Worm (Caenorhabditis elegans) whole organism, early embryonic: Measurements from ENCODE around the gene srd-26.

Source experiments
- ama-1 ChIP-seq: fragments of 150-350 bp; optimal IDR thresholded peaks from 2 replicates; lab custom pipeline; 2014
- hmg-4 ChIP-seq: fragments of 200-800 bp; sonication (Bioruptor generic); optimal IDR thresholded peaks from 2 replicates; lab custom pipeline; 2018; ENCODE audit warnings: mild to moderate bottlenecking, missing genetic modification characterization, missing compliant biosample characterization

DNA sequence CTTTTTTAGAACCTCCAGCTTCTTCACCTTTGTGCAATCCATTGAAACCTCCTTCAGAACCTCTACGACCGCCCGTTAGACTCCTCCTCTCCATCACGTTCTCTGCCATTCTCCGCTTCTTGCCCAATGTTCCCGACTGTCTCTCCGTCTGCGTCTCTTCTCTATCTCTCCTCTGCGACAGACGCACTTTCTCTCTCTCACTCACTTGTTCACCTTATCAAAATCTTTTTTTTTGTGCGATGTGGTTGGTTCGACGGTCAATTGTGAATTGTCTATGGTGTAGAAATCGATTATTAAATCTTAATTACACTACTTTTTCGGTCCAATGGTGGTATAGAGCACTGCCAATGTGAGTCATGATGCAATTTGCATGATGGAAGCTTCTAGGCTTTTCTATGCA is 30.6 kb upstream of the srd-26 start, which contains the start of gene atfs-1:
- no peak for TF ChIP-seq hmg-4 (GFP tag; lab: Kevin White, UChicago)
- no peak for TF ChIP-seq ama-1 (lab: Kevin White, UChicago)
